Fruit fly (Drosophila melanogaster) whole organism, prepupa: ENCODE measurements around the gene Ntf-2.

Experiments
- CG10631 ChIP-seq: fragments of 200-800 bp; sonication (Bioruptor generic); optimal IDR thresholded peaks from 2 replicates; lab custom pipeline; 2016; ENCODE audit warnings: missing biosample characterization, missing genetic modification characterization
- CG10669 ChIP-seq: fragments of 200-800 bp; sonication (Bioruptor generic); optimal IDR thresholded peaks from 3 replicates; lab custom pipeline; 2018; ENCODE audit warnings: missing biosample characterization, mild to moderate bottlenecking, missing genetic modification characterization, moderate library complexity
- CG11294 ChIP-seq: fragments of 200-800 bp; sonication (Bioruptor generic); IDR thresholded peaks from 2 replicates; pipeline ENCODE4 v1.3.6; 2022; ENCODE audit warnings: missing biosample characterization, missing genetic modification characterization
- CG11902 ChIP-seq: fragments of 200-800 bp; sonication (Bioruptor generic); optimal IDR thresholded peaks from 3 replicates; lab custom pipeline; 2016; ENCODE audit warnings: missing biosample characterization, missing genetic modification characterization
- CG15336 ChIP-seq: fragments of 200-800 bp; sonication (Bioruptor generic); IDR thresholded peaks from 2 replicates; pipeline ENCODE4 v1.3.6; 2022; ENCODE audit warnings: missing biosample characterization, missing genetic modification characterization
- CG1621 ChIP-seq: fragments of 200-800 bp; sonication (Bioruptor generic); optimal IDR thresholded peaks from 3 replicates; lab custom pipeline; 2018; ENCODE audit warnings: missing biosample characterization, mild to moderate bottlenecking, missing genetic modification characterization
- CG3032 ChIP-seq: fragments of 200-800 bp; optimal IDR thresholded peaks from 2 replicates; lab custom pipeline; 2019; ENCODE audit warnings: missing biosample characterization, mild to moderate bottlenecking, missing genetic modification characterization, moderate library complexity
- CG31627 ChIP-seq: fragments of 200-800 bp; sonication (Bioruptor generic); optimal IDR thresholded peaks from 3 replicates; lab custom pipeline; 2016; ENCODE audit warnings: missing biosample characterization, missing genetic modification characterization
- CG32006 ChIP-seq: fragments of 200-800 bp; sonication (Bioruptor generic); optimal IDR thresholded peaks from 3 replicates; lab custom pipeline; 2017; ENCODE audit warnings: missing biosample characterization, mild to moderate bottlenecking, missing genetic modification characterization
- CG3919 ChIP-seq: fragments of 200-800 bp; sonication (Bioruptor generic); optimal IDR thresholded peaks from 3 replicates; lab custom pipeline; 2016; ENCODE audit warnings: missing biosample characterization, missing genetic modification characterization
- CG4318 ChIP-seq: fragments of 200-800 bp; sonication (Bioruptor generic); optimal IDR thresholded peaks from 3 replicates; lab custom pipeline; 2017; ENCODE audit warnings: missing biosample characterization, mild to moderate bottlenecking, missing genetic modification characterization
- CG6163 ChIP-seq: fragments of 200-800 bp; sonication (Bioruptor generic); IDR thresholded peaks from 3 replicates; pipeline ENCODE4 v1.3.6; 2022; ENCODE audit warnings: missing biosample characterization, missing genetic modification characterization
- CG6276 ChIP-seq: fragments of 200-800 bp; sonication (Bioruptor generic); optimal IDR thresholded peaks from 2 replicates; lab custom pipeline; 2017; ENCODE audit warnings: missing biosample characterization, mild to moderate bottlenecking, missing genetic modification characterization
- CG6792 ChIP-seq: fragments of 200-800 bp; sonication (Bioruptor generic); optimal IDR thresholded peaks from 3 replicates; lab custom pipeline; 2016; ENCODE audit warnings: missing biosample characterization, missing genetic modification characterization
- CG6854 ChIP-seq: fragments of 200-800 bp; sonication (Bioruptor generic); optimal IDR thresholded peaks from 2 replicates; lab custom pipeline; 2017; ENCODE audit warnings: missing biosample characterization, mild to moderate bottlenecking, missing genetic modification characterization
- CG7368 ChIP-seq: fragments of 200-800 bp; sonication (Bioruptor generic); optimal IDR thresholded peaks from 3 replicates; lab custom pipeline; 2016; ENCODE audit warnings: missing biosample characterization, missing genetic modification characterization
- CG8119 ChIP-seq: fragments of 200-800 bp; sonication (Bioruptor generic); IDR thresholded peaks from 3 replicates; pipeline ENCODE4 v1.3.6; 2022; ENCODE audit warnings: missing biosample characterization, missing genetic modification characterization
- CG8319 ChIP-seq: fragments of 200-800 bp; sonication (Bioruptor generic); optimal IDR thresholded peaks from 3 replicates; lab custom pipeline; 2016; ENCODE audit warnings: missing biosample characterization, missing genetic modification characterization
- CG9139 ChIP-seq: fragments of 200-800 bp; sonication (Bioruptor generic); optimal IDR thresholded peaks from 3 replicates; lab custom pipeline; 2017; ENCODE audit warnings: missing biosample characterization, mild to moderate bottlenecking, missing genetic modification characterization
- Eip78C ChIP-seq: fragments of 200-800 bp; sonication (Bioruptor generic); peaks from one replicate; lab custom pipeline; 2016; ENCODE audit warnings: missing biosample characterization, missing genetic modification characterization
- Eip93F ChIP-seq: fragments of 200-800 bp; sonication (Bioruptor generic); optimal IDR thresholded peaks from 2 replicates; lab custom pipeline; 2016; ENCODE audit warnings: missing biosample characterization, mild to moderate bottlenecking, missing genetic modification characterization
- Ets96B ChIP-seq: fragments of 200-800 bp; optimal IDR thresholded peaks from 2 replicates; lab custom pipeline; 2019; ENCODE audit warnings: missing biosample characterization, mild to moderate bottlenecking, missing genetic modification characterization, moderate library complexity
- Gug ChIP-seq: fragments of 200-800 bp; sonication (Bioruptor generic); IDR thresholded peaks from 2 replicates; pipeline ENCODE4 v1.3.6; 2022; ENCODE audit warnings: missing biosample characterization, missing genetic modification characterization
- Hr38 ChIP-seq: sonication (Bioruptor generic); optimal IDR thresholded peaks from 2 replicates; lab custom pipeline; 2016; ENCODE audit warnings: missing biosample characterization, missing genetic modification characterization
- Hr39 ChIP-seq: fragments of 200-800 bp; sonication (Bioruptor generic); optimal IDR thresholded peaks from 2 replicates; lab custom pipeline; 2016; ENCODE audit warnings: missing biosample characterization, missing genetic modification characterization
- Hr4 ChIP-seq: fragments of 200-800 bp; sonication (Bioruptor generic); optimal IDR thresholded peaks from 3 replicates; lab custom pipeline; 2016; ENCODE audit warnings: missing biosample characterization, missing genetic modification characterization
- Lpt ChIP-seq: fragments of 200-800 bp; sonication (Bioruptor generic); optimal IDR thresholded peaks from 3 replicates; lab custom pipeline; 2016; ENCODE audit warnings: missing biosample characterization, missing genetic modification characterization
- Met ChIP-seq: fragments of 200-800 bp; sonication (Bioruptor generic); optimal IDR thresholded peaks from 3 replicates; lab custom pipeline; 2016; ENCODE audit warnings: missing biosample characterization, missing genetic modification characterization
- Smox ChIP-seq: fragments of 200-800 bp; sonication (Bioruptor generic); optimal IDR thresholded peaks from 3 replicates; lab custom pipeline; 2016; ENCODE audit warnings: missing biosample characterization, missing genetic modification characterization
- Sox102F ChIP-seq: fragments of 200-800 bp; sonication (Bioruptor generic); optimal IDR thresholded peaks from 2 replicates; lab custom pipeline; 2016; ENCODE audit warnings: missing biosample characterization, mild to moderate bottlenecking, missing genetic modification characterization
- Sox14 ChIP-seq: fragments of 200-800 bp; sonication (Bioruptor generic); optimal IDR thresholded peaks from 3 replicates; lab custom pipeline; 2016; ENCODE audit warnings: missing biosample characterization, missing genetic modification characterization
- Sox15 ChIP-seq: fragments of 200-800 bp; sonication (Bioruptor generic); optimal IDR thresholded peaks from 3 replicates; lab custom pipeline; 2016; ENCODE audit warnings: missing biosample characterization, missing genetic modification characterization
- achi ChIP-seq: fragments of 200-800 bp; sonication (Bioruptor generic); optimal IDR thresholded peaks from 3 replicates; lab custom pipeline; 2016; ENCODE audit warnings: missing biosample characterization, missing genetic modification characterization
- acj6 ChIP-seq: fragments of 200-800 bp; sonication (Bioruptor generic); optimal IDR thresholded peaks from 3 replicates; lab custom pipeline; 2016; ENCODE audit warnings: missing biosample characterization, missing genetic modification characterization
- cyc ChIP-seq: fragments of 200-800 bp; sonication (Bioruptor generic); optimal IDR thresholded peaks from 3 replicates; lab custom pipeline; 2016; ENCODE audit warnings: missing biosample characterization, missing genetic modification characterization
- dac ChIP-seq: fragments of 200-800 bp; sonication (Bioruptor generic); optimal IDR thresholded peaks from 2 replicates; lab custom pipeline; 2017; ENCODE audit warnings: missing biosample characterization, mild to moderate bottlenecking, missing genetic modification characterization
- dsx ChIP-seq: fragments of 200-800 bp; optimal IDR thresholded peaks from 3 replicates; lab custom pipeline; 2019; ENCODE audit warnings: missing biosample characterization, mild to moderate bottlenecking, missing genetic modification characterization, moderate library complexity; ENCODE audit not compliant: poor library complexity, severe bottlenecking
- eg ChIP-seq: fragments of 200-800 bp; sonication (Bioruptor generic); IDR thresholded peaks from 3 replicates; pipeline ENCODE4 v1.3.6; 2022; ENCODE audit warnings: missing biosample characterization, missing genetic modification characterization
- fd85E ChIP-seq: fragments of 200-800 bp; sonication (Bioruptor generic); optimal IDR thresholded peaks from 3 replicates; lab custom pipeline; 2016; ENCODE audit warnings: missing biosample characterization, missing genetic modification characterization
- fkh ChIP-seq: fragments of 200-800 bp; sonication (Bioruptor generic); optimal IDR thresholded peaks from 3 replicates; lab custom pipeline; 2017; ENCODE audit warnings: missing biosample characterization, mild to moderate bottlenecking, missing genetic modification characterization, moderate library complexity
- lz ChIP-seq: fragments of 200-800 bp; sonication (Bioruptor generic); optimal IDR thresholded peaks from 3 replicates; lab custom pipeline; 2016; ENCODE audit warnings: missing biosample characterization, missing genetic modification characterization
- pdm3 ChIP-seq: fragments of 200-800 bp; sonication (Bioruptor generic); optimal IDR thresholded peaks from 3 replicates; lab custom pipeline; 2016; ENCODE audit warnings: missing biosample characterization, missing genetic modification characterization
- salr ChIP-seq, 2 experiments: fragments of 200-800 bp; sonication (Bioruptor generic); optimal IDR thresholded peaks; 3 replicates each; lab custom pipeline; 2016 to 2018; ENCODE audit warnings: missing biosample characterization in 2 of 2, missing genetic modification characterization in 2 of 2, mild to moderate bottlenecking in 1 of 2
- spab ChIP-seq: fragments of 200-800 bp; sonication (Bioruptor generic); optimal IDR thresholded peaks from 2 replicates; lab custom pipeline; 2017; ENCODE audit warnings: missing biosample characterization, mild to moderate bottlenecking, missing genetic modification characterization, missing genetic modification reagents
- ss ChIP-seq, 2 experiments: fragments of 200-800 bp; sonication (Bioruptor generic); optimal IDR thresholded peaks; 2 replicates in 1 of 2; 3 replicates in 1 of 2; lab custom pipeline; 2017 to 2018; ENCODE audit warnings: mild to moderate bottlenecking in 2 of 2, missing biosample characterization in 2 of 2, missing genetic modification characterization in 2 of 2, moderate library complexity in 1 of 2
- svp ChIP-seq: fragments of 200-800 bp; sonication (Bioruptor generic); peaks from one replicate; lab custom pipeline; 2016; ENCODE audit warnings: missing biosample characterization, missing genetic modification characterization
- topi ChIP-seq: fragments of 200-800 bp; sonication (Bioruptor generic); optimal IDR thresholded peaks from 3 replicates; lab custom pipeline; 2016; ENCODE audit warnings: missing biosample characterization, missing genetic modification characterization
- vri ChIP-seq: fragments of 200-800 bp; sonication (Bioruptor generic); optimal IDR thresholded peaks from 3 replicates; lab custom pipeline; 2016; ENCODE audit warnings: missing biosample characterization, mild to moderate bottlenecking, missing genetic modification characterization

Ntf-2 gene

DNA sequence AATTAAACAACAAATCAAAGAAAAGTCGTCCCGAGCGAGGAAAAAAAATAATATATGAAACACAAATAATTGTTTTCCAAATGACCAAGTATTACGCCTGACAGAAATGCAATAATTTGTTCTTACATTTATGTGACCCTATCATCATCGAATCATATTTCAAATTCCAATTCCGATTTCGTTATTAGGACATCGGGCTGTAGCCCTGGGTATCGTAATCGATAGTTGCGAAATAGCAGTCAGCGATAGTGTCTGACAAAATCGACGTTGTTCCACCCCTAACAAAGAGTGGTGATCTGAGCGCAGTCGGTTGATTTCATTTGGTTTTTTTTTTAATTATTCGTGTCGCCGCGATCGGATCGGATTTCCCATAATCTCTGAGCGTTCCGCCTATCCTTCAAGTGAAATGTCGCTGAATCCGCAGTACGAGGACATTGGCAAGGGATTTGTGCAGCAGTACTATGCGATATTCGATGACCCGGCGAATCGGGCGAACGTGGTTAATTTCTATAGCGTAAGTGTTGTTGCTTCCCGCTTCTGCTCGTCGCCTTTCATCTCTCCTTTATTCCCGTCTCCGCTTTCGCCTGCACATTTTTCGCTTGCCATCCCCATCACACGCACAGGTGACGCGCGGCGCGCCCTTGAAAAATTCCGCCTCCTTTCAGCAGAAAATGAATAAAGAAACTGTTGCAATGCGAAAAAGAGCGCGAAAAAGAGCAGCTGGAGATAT is at the start of gene Ntf-2:
Ntf-2 (plus strand) TSS at position 262 of the 730 bp plus-strand sequence.
- TF ChIP-seq CG3919 (GFP tag; lab: Kevin White, UChicago) (peak; percentile 19), CG7368 (GFP tag; lab: Kevin White, UChicago) (no peak), Eip78C (GFP tag; lab: Kevin White, UChicago) (peak; percentile 35), Hr39 (peak; percentile 21), ss (GFP tag; optimal IDR thresholded peaks at IDR 0.05; lab: Kevin White, UChicago) (peak; percentile 26 to 28), spab (GFP tag; lab: Kevin White, UChicago) (no peak), CG6854 (GFP tag; lab: Kevin White, UChicago) (peak; percentile 20), CG31627 (GFP tag; lab: Kevin White, UChicago) (peak; percentile 11)

DNA sequence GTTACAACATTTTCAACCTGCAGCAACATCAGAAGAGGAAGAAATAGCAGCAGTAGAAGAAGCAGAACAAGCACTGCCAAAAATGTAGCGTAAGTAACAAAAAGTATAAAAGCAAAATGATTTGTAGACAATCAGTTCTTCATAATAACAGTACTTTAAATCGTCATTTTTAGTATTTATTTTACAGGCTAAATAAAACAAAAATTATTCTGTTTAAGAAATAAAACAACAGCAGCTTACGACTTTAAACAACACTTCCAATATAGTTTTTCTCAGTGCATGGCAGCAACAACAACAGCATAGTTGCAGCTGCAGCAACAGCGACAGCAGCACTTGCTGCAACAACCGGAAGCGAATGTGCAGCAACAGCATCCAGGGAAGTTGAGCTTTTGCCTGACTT is 24.7 kb upstream of the Ntf-2 start:
- TF ChIP-seq dac (GFP tag; lab: Kevin White, UChicago) (no peak), Eip93F (no peak), Sox14 (GFP tag; lab: Kevin White, UChicago) (no peak), Ets96B (tag; lab: Kevin White, UChicago) (peak; percentile 30), CG3032 (tag; lab: Kevin White, UChicago) (no peak), CG31627 (GFP tag; lab: Kevin White, UChicago) (no peak), Lpt (GFP tag; lab: Kevin White, UChicago) (no peak), salr (GFP tag; optimal IDR thresholded peaks at IDR 0.05; lab: Kevin White, UChicago) (no peak), CG3919 (GFP tag; lab: Kevin White, UChicago) (peak; percentile 45), CG15336 (GFP tag; lab: Robert Waterston, UW) (no peak; the same call in 1 of the 2 replicates), Hr38 (no peak), CG6276 (GFP tag; lab: Kevin White, UChicago) (peak; percentile 34), CG11902 (GFP tag; lab: Kevin White, UChicago) (no peak), fd85E (GFP tag; lab: Kevin White, UChicago) (no peak), vri (GFP tag; lab: Kevin White, UChicago) (no peak), achi (GFP tag; lab: Kevin White, UChicago) (peak; percentile 10), CG9139 (GFP tag; lab: Kevin White, UChicago) (no peak), Smox (GFP tag; lab: Kevin White, UChicago) (no peak), eg (GFP tag; lab: Robert Waterston, UW) (no peak), CG11294 (GFP tag; lab: Robert Waterston, UW) (no peak), CG6854 (GFP tag; lab: Kevin White, UChicago) (no peak), CG32006 (GFP tag; lab: Kevin White, UChicago) (peak; percentile 57), CG10669 (GFP tag; lab: Kevin White, UChicago) (peak; percentile 49), dsx (GFP tag; lab: Kevin White, UChicago) (no peak), CG1621 (tag; lab: Kevin White, UChicago) (no peak), CG10631 (GFP tag; lab: Kevin White, UChicago) (peak; percentile 40), Met (GFP tag; lab: Kevin White, UChicago) (no peak), CG6163 (GFP tag; lab: Robert Waterston, UW) (0 out of 3 replicates have a peak, but pooled peaks have one; percentile 27), ss (GFP tag; optimal IDR thresholded peaks at IDR 0.05; lab: Kevin White, UChicago) (peak in 1 of 2 experiments; percentile 31), CG7368 (GFP tag; lab: Kevin White, UChicago) (no peak), lz (GFP tag; lab: Kevin White, UChicago) (no peak), CG4318 (GFP tag; lab: Kevin White, UChicago) (peak; percentile 19), CG8119 (GFP tag; lab: Robert Waterston, UW) (peak; percentile 38; the same call in 1 of the 3 replicates), fkh (GFP tag; lab: Kevin White, UChicago) (no peak), pdm3 (peak; percentile 30), topi (GFP tag; lab: Kevin White, UChicago) (no peak), Gug (no peak), CG6792 (GFP tag; lab: Kevin White, UChicago) (no peak), cyc (peak; percentile 13), Sox102F (no peak), Hr4 (GFP tag; lab: Kevin White, UChicago) (peak; percentile 37), Sox15 (no peak), Eip78C (GFP tag; lab: Kevin White, UChicago) (no peak), acj6 (GFP tag; lab: Kevin White, UChicago) (peak; percentile 9), CG8319 (GFP tag; lab: Kevin White, UChicago) (no peak), svp (GFP tag; lab: Kevin White, UChicago) (peak; percentile 29)
